Worm (Caenorhabditis elegans) whole organism, young adult: Measurements from ENCODE around the gene T24G10.2.

Experiments
- B0035.1 ChIP-seq: sonication (generic microtip); optimal IDR thresholded peaks from 2 replicates; lab custom pipeline; 2016; ENCODE audit warnings: missing genetic modification characterization, mild to moderate bottlenecking, missing compliant biosample characterization, missing genotype, missing genetic modification reagents
- B0336.3 ChIP-seq: fragments of 200-800 bp; sonication (Bioruptor generic); IDR thresholded peaks from 2 replicates; pipeline ENCODE4 v1.3.6; 2022; ENCODE audit warnings: missing genetic modification characterization, missing compliant biosample characterization
- F10E7.11 ChIP-seq: sonication (generic microtip); optimal IDR thresholded peaks from 2 replicates; lab custom pipeline; 2017; ENCODE audit warnings: mild to moderate bottlenecking, missing genetic modification characterization, moderate library complexity, missing compliant biosample characterization
- F23B12.7 ChIP-seq: sonication (generic microtip); optimal IDR thresholded peaks from 2 replicates; lab custom pipeline; 2017; ENCODE audit warnings: missing genetic modification characterization, mild to moderate bottlenecking, missing compliant biosample characterization, antibody characterized with exemption, moderate library complexity; ENCODE audit not compliant: insufficient read depth
- F49E8.2 ChIP-seq: sonication (generic microtip); optimal IDR thresholded peaks from 3 replicates; lab custom pipeline; 2017; ENCODE audit warnings: missing genetic modification characterization, mild to moderate bottlenecking, missing compliant biosample characterization, antibody characterized with exemption, moderate library complexity; ENCODE audit not compliant: insufficient read depth
- F55B11.4 ChIP-seq: sonication (generic microtip); optimal IDR thresholded peaks from 2 replicates; lab custom pipeline; 2016; ENCODE audit warnings: missing compliant biosample characterization, missing genetic modification characterization, borderline replicate concordance; ENCODE audit not compliant: insufficient read depth
- F57A8.1 ChIP-seq: fragments of 200-800 bp; sonication (Bioruptor generic); optimal IDR thresholded peaks from 2 replicates; lab custom pipeline; 2018; ENCODE audit warnings: mild to moderate bottlenecking, missing genetic modification characterization, moderate library complexity, missing compliant biosample characterization
- F57C9.4 ChIP-seq: sonication (generic microtip); optimal IDR thresholded peaks from 2 replicates; lab custom pipeline; 2017; ENCODE audit warnings: mild to moderate bottlenecking, missing genetic modification characterization, missing compliant biosample characterization
- Y95B8A.8 ChIP-seq: fragments of 200-800 bp; sonication (Bioruptor generic); IDR thresholded peaks from 2 replicates; pipeline ENCODE4 v1.3.6; 2022; ENCODE audit warnings: missing genetic modification reagents, missing genetic modification characterization, missing compliant biosample characterization
- akir-1 ChIP-seq: fragments of 200-800 bp; sonication (Bioruptor generic); optimal IDR thresholded peaks from 2 replicates; lab custom pipeline; 2018; ENCODE audit warnings: mild to moderate bottlenecking, missing genetic modification characterization, moderate library complexity, missing compliant biosample characterization
- aptf-2 ChIP-seq: fragments of 200-800 bp; sonication (Bioruptor generic); conservative IDR thresholded peaks from 2 replicates; pipeline ENCODE4 v1.3.6; 2022; ENCODE audit warnings: missing genetic modification reagents, missing genetic modification characterization, missing compliant biosample characterization
- attf-5 ChIP-seq: fragments of 200-800 bp; sonication (Bioruptor generic); optimal IDR thresholded peaks from 2 replicates; lab custom pipeline; 2018; ENCODE audit warnings: mild to moderate bottlenecking, missing genetic modification characterization, missing compliant biosample characterization
- bed-2 ChIP-seq: fragments of 200-800 bp; sonication (Bioruptor generic); IDR thresholded peaks from 2 replicates; pipeline ENCODE4 v1.3.6; 2022; ENCODE audit warnings: missing genetic modification reagents, missing genetic modification characterization, missing compliant biosample characterization
- ccch-3 ChIP-seq: fragments of 200-800 bp; sonication (Bioruptor generic); optimal IDR thresholded peaks from 2 replicates; lab custom pipeline; 2018; ENCODE audit warnings: mild to moderate bottlenecking, missing genetic modification characterization, missing compliant biosample characterization
- cebp-2 ChIP-seq: fragments of 200-800 bp; sonication (Bioruptor generic); IDR thresholded peaks from 2 replicates; pipeline ENCODE4 v1.3.6; 2022; ENCODE audit warnings: missing genetic modification characterization, missing compliant biosample characterization
- dpl-1 ChIP-seq: fragments of 150-350 bp; optimal IDR thresholded peaks from 2 replicates; lab custom pipeline; 2014; ENCODE audit warnings: missing biosample characterization, missing genetic modification reagents, missing genetic modification characterization
- egrh-3 ChIP-seq: fragments of 200-800 bp; sonication (Bioruptor generic); IDR thresholded peaks from 2 replicates; pipeline ENCODE4 v1.3.6; 2022; ENCODE audit warnings: missing genetic modification reagents, missing genetic modification characterization, missing compliant biosample characterization
- ekl-4 ChIP-seq: fragments of 200-800 bp; sonication (Bioruptor generic); IDR thresholded peaks from 2 replicates; pipeline ENCODE4 v1.3.6; 2022; ENCODE audit warnings: missing genetic modification reagents, missing genetic modification characterization, missing compliant biosample characterization
- ets-4 ChIP-seq: fragments of 200-800 bp; sonication (Bioruptor generic); optimal IDR thresholded peaks from 2 replicates; lab custom pipeline; 2018; ENCODE audit warnings: mild to moderate bottlenecking, missing genetic modification characterization, missing compliant biosample characterization
- gei-17 ChIP-seq: fragments of 200-800 bp; sonication (Bioruptor generic); optimal IDR thresholded peaks from 2 replicates; lab custom pipeline; 2018; ENCODE audit warnings: mild to moderate bottlenecking, missing genetic modification characterization, missing compliant biosample characterization
- him-1 ChIP-seq: sonication (generic microtip); optimal IDR thresholded peaks from 2 replicates; lab custom pipeline; 2016; ENCODE audit warnings: missing genotype, missing genetic modification reagents, missing genetic modification characterization, missing compliant biosample characterization
- hlh-12 ChIP-seq: sonication (generic microtip); optimal IDR thresholded peaks from 2 replicates; lab custom pipeline; 2016; ENCODE audit warnings: missing genetic modification characterization, missing compliant biosample characterization
- lag-1 ChIP-seq: fragments of 200-800 bp; sonication (Bioruptor generic); IDR thresholded peaks from 2 replicates; pipeline ENCODE4 v1.3.6; 2022; ENCODE audit warnings: missing genetic modification reagents, missing genetic modification characterization, missing compliant biosample characterization
- lin-35 ChIP-seq, 3 experiments: fragments of 150-350 bp in 2 of 3; sonication (generic microtip) in 1 of 3; optimal IDR thresholded peaks; 2 replicates each; lab custom pipeline; 2014 to 2018; ENCODE audit warnings: missing biosample characterization in 3 of 3, missing genetic modification characterization in 3 of 3, missing genetic modification reagents in 3 of 3
- lir-1 ChIP-seq: fragments of 200-800 bp; sonication (Bioruptor generic); conservative IDR thresholded peaks from 2 replicates; pipeline ENCODE4 v1.3.6; 2022; ENCODE audit warnings: missing genetic modification reagents, missing genetic modification characterization, missing compliant biosample characterization
- mes-4 ChIP-seq: sonication (generic microtip); optimal IDR thresholded peaks from 2 replicates; lab custom pipeline; 2016; ENCODE audit warnings: missing genotype, missing genetic modification characterization, missing compliant biosample characterization
- nhr-120 ChIP-seq: fragments of 200-800 bp; sonication (Bioruptor generic); IDR thresholded peaks from 2 replicates; pipeline ENCODE4 v1.3.6; 2022; ENCODE audit warnings: missing genetic modification characterization, missing compliant biosample characterization
- pha-4 ChIP-seq: fragments of 150-350 bp; sonication (generic microtip); optimal IDR thresholded peaks from 2 replicates; lab custom pipeline; 2014; ENCODE audit warnings: missing biosample characterization, missing genetic modification reagents, missing genetic modification characterization
- rcor-1 ChIP-seq: fragments of 200-800 bp; sonication (Bioruptor generic); IDR thresholded peaks from 2 replicates; pipeline ENCODE4 v1.3.6; 2022; ENCODE audit warnings: missing genetic modification reagents, missing genetic modification characterization, missing compliant biosample characterization
- sdz-38 ChIP-seq: sonication (generic microtip); optimal IDR thresholded peaks from 2 replicates; lab custom pipeline; 2016; ENCODE audit warnings: missing genotype, missing genetic modification characterization, missing compliant biosample characterization
- sea-2 ChIP-seq: fragments of 200-800 bp; sonication (Bioruptor generic); IDR thresholded peaks from 2 replicates; pipeline ENCODE4 v1.3.6; 2022; ENCODE audit warnings: missing genetic modification characterization, missing compliant biosample characterization
- snpc-1.3 ChIP-seq: sonication (generic microtip); optimal IDR thresholded peaks from 2 replicates; lab custom pipeline; 2017; ENCODE audit warnings: missing genetic modification characterization, mild to moderate bottlenecking, missing compliant biosample characterization, antibody characterized with exemption, moderate library complexity, missing genotype, missing genetic modification reagents; ENCODE audit not compliant: insufficient read depth
- snpc-3.4 ChIP-seq: sonication (generic microtip); optimal IDR thresholded peaks from 2 replicates; lab custom pipeline; 2017; ENCODE audit warnings: missing genetic modification characterization, mild to moderate bottlenecking, missing compliant biosample characterization, antibody characterized with exemption, moderate library complexity, missing genotype, missing genetic modification reagents
- snpc-4 ChIP-seq, 5 experiments: fragments of 150-350 bp in 1 of 5; sonication (generic microtip) in 4 of 5; optimal IDR thresholded peaks; 2 replicates each; lab custom pipeline; 2014 to 2018; ENCODE audit warnings: missing genetic modification characterization in 5 of 5, missing biosample characterization in 3 of 5, antibody characterized with exemption in 2 of 5, mild to moderate bottlenecking in 2 of 5, missing compliant biosample characterization in 2 of 5, missing genotype in 2 of 5, moderate library complexity in 2 of 5, missing genetic modification reagents in 1 of 5
- xnd-1 ChIP-seq: sonication (generic microtip); optimal IDR thresholded peaks from 2 replicates; lab custom pipeline; 2016; ENCODE audit warnings: missing genotype, missing genetic modification reagents, missing genetic modification characterization, missing compliant biosample characterization
- zfh-2 ChIP-seq: fragments of 200-800 bp; sonication (Bioruptor generic); conservative IDR thresholded peaks from 2 replicates; pipeline ENCODE4 v1.3.6; 2022; ENCODE audit warnings: missing genetic modification reagents, missing genetic modification characterization, missing compliant biosample characterization
- ztf-25 ChIP-seq: fragments of 200-800 bp; sonication (Bioruptor generic); IDR thresholded peaks from 2 replicates; pipeline ENCODE4 v1.3.6; 2022; ENCODE audit warnings: missing genetic modification reagents, missing genetic modification characterization, missing compliant biosample characterization
- ztf-26 ChIP-seq: sonication (generic microtip); optimal IDR thresholded peaks from 2 replicates; lab custom pipeline; 2017; ENCODE audit warnings: missing genetic modification characterization, missing compliant biosample characterization

The T24G10.2 gene

DNA sequence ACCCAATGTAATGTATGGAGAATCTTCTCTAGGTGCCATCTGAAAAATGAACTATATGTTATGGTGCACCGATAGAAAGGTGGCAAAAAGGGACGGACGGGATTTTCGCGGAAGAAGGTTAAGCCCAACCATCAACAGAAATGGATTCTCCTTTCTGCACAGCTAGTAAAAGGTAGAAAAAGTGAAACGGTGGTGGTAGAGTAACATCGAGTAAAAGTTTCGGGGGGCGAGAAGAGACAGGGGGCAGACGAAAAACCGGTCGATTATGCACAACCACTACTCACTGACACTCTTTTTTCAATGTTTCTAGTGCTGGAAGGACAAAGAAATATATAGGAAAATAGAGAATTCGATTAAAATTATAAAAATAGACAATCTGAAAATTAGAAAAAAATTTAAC, 23.0 kb downstream of the T24G10.2 start:
- TF ChIP-seq him-1 (tag; lab: Kevin White, UChicago), result no peak
- no peak for TF ChIP-seq bed-2
- no peak for TF ChIP-seq sdz-38 (tag; lab: Kevin White, UChicago)

DNA sequence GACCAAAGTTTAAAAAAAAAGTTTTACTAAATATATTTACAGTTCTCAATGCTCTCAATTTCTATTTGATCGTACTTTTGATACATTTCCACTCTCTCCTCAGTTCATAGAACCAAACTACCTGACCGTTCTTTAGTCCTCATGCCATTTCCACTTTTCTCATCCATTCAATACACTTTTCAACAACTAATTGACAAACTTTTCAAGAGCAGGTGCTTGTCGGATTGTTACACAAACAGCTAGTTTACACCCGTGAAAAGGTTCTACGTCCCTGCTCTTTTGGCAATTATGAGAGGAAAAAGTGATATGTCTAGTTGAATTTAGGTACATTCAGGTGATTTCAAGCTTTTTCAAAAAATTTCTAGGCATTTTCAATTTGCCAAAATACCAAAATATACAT, 24.6 kb downstream of the T24G10.2 start:
- TF ChIP-seq lag-1 (no peak), aptf-2 (GFP tag; lab: Robert Waterston, UW) (no peak), ccch-3 (no peak), akir-1 (GFP tag; lab: Kevin White, UChicago) (no peak), F57A8.1 (GFP tag; lab: Kevin White, UChicago) (no peak), F49E8.2 (tag; lab: Kevin White, UChicago) (no peak), zfh-2 (GFP tag; lab: Robert Waterston, UW) (no peak), ekl-4 (GFP tag; lab: Robert Waterston, UW) (no peak), B0035.1 (tag; lab: Kevin White, UChicago) (no peak), nhr-120 (GFP tag; lab: Robert Waterston, UW) (no peak), F23B12.7 (tag; lab: Kevin White, UChicago) (no peak), Y95B8A.8 (GFP tag; lab: Robert Waterston, UW) (no peak), rcor-1 (GFP tag; lab: Robert Waterston, UW) (no peak), mes-4 (no peak), ets-4 (no peak), gei-17 (GFP tag; lab: Kevin White, UChicago) (no peak), snpc-1.3 (tag; lab: Kevin White, UChicago) (no peak), snpc-3.4 (tag; lab: Kevin White, UChicago) (no peak), ztf-25 (GFP tag; lab: Robert Waterston, UW) (no peak), pha-4 (tag; lab: Kevin White, UChicago) (no peak)

DNA sequence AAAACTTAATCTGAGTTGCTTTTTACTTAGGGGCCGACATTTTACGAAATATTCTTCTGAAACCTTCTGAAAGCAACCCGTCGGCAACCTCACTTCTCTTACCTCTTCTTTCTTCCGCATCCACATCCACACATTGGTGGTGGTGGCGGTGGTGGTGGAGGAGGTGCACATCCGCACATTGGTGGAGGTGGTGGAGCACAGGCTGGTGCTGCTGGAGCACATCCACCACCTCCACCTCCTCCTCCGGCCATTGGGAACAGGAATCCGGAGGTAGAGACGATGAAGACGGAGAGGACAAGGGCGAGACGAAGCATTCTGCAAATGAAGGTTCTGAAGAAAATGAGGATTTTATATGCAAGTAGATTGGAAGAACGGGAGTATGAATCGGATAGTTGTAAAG, 28.9 kb downstream of the T24G10.2 start, which contains the start of gene grl-22:
Gene grl-22 (minus strand): TSS at position 332 of the 400 bp plus-strand sequence.
- TF ChIP-seq cebp-2 (GFP tag; lab: Robert Waterston, UW) (no peak), F57C9.4 (tag; lab: Kevin White, UChicago) (no peak), B0336.3 (no peak), F55B11.4 (tag; lab: Kevin White, UChicago) (no peak), xnd-1 (no peak), zfh-2 (GFP tag; lab: Robert Waterston, UW) (peak; percentile 86), egrh-3 (GFP tag; lab: Robert Waterston, UW) (peak; percentile 64; the same call in 1 of the 2 replicates), dpl-1 (GFP tag; lab: Kevin White, UChicago) (no peak)

- no peak for TF ChIP-seq ztf-26
- TF ChIP-seq xnd-1, result no peak
Observed at ce11 chrIII:5407588-5407987, 35.0 kb downstream of the T24G10.2 start, which contains the start of gene W03A5.1. W03A5.1 (plus strand) TSS chrIII:5407888.

ce11 chrIII:5407060-5407459, 35.5 kb downstream of the T24G10.2 start:
- TF ChIP-seq snpc-1.3 (tag; lab: Kevin White, UChicago) (no peak), rcor-1 (GFP tag; lab: Robert Waterston, UW) (no peak), attf-5 (GFP tag; lab: Kevin White, UChicago) (no peak), lin-35 (GFP tag; optimal IDR thresholded peaks at IDR 0.05; lab: Kevin White, UChicago) (no peak), ets-4 (no peak), hlh-12 (tag; lab: Kevin White, UChicago) (no peak), ztf-26 (no peak), snpc-4 (GFP tag; optimal IDR thresholded peaks at IDR 0.05; lab: Kevin White, UChicago) (no peak), snpc-4 (tag; optimal IDR thresholded peaks at IDR 0.05; lab: Kevin White, UChicago) (no peak), F10E7.11 (no peak), sea-2 (GFP tag; lab: Robert Waterston, UW) (no peak), lir-1 (GFP tag; lab: Robert Waterston, UW) (no peak)
- TF ChIP-seq, all 124 proteins: peak for 0
